Worm (Caenorhabditis elegans) whole organism, L4 larva: ENCODE data around the gene pqn-27.

Source experiments
- F10B5.3 ChIP-seq: sonication (generic microtip); optimal IDR thresholded peaks from 2 replicates; lab custom pipeline; 2016; ENCODE audit warnings: mild to moderate bottlenecking, missing genetic modification characterization, missing compliant biosample characterization
- F37D6.2 ChIP-seq: sonication (generic microtip); optimal IDR thresholded peaks from 2 replicates; lab custom pipeline; 2016; ENCODE audit warnings: mild to moderate bottlenecking, missing genetic modification characterization, missing compliant biosample characterization
- F44E2.7 ChIP-seq: fragments of 200-800 bp; sonication (Bioruptor generic); IDR thresholded peaks from 2 replicates; pipeline ENCODE4 v2.1.2; 2022; ENCODE audit warnings: missing genetic modification characterization, missing compliant biosample characterization
- T20F7.1 ChIP-seq: fragments of 200-800 bp; sonication (Bioruptor generic); optimal IDR thresholded peaks from 2 replicates; lab custom pipeline; 2018; ENCODE audit warnings: mild to moderate bottlenecking, missing genetic modification characterization, missing compliant biosample characterization
- Y105C5A.15 ChIP-seq: fragments of 200-800 bp; sonication (Bioruptor generic); IDR thresholded peaks from 2 replicates; pipeline ENCODE4 v1.3.6; 2022; ENCODE audit warnings: missing genetic modification characterization, missing compliant biosample characterization
- Y48G9A.11 ChIP-seq: fragments of 200-800 bp; sonication (Bioruptor generic); IDR thresholded peaks from 2 replicates; pipeline ENCODE4 v1.3.6; 2022; ENCODE audit warnings: missing genetic modification reagents, missing genetic modification characterization, missing compliant biosample characterization
- Y5F2A.4 ChIP-seq: fragments of 200-800 bp; sonication (Bioruptor generic); optimal IDR thresholded peaks from 2 replicates; lab custom pipeline; 2018; ENCODE audit warnings: mild to moderate bottlenecking, missing genetic modification characterization, missing compliant biosample characterization
- aha-1 ChIP-seq: fragments of 150-350 bp; peaks from one replicate; lab custom pipeline; 2014; ENCODE audit warnings: missing biosample characterization, missing genetic modification characterization
- ama-1 ChIP-seq: fragments of 150-350 bp; optimal IDR thresholded peaks from 2 replicates; lab custom pipeline; 2014; ENCODE audit warnings: inconsistent platforms, mixed read lengths
- arid-1 ChIP-seq: fragments of 200-800 bp; sonication (Bioruptor generic); conservative IDR thresholded peaks from 2 replicates; pipeline ENCODE4 v1.3.6; 2022; ENCODE audit warnings: missing genetic modification reagents, missing genetic modification characterization, missing compliant biosample characterization
- ceh-28 ChIP-seq: fragments of 150-350 bp; optimal IDR thresholded peaks from 2 replicates; lab custom pipeline; 2014; ENCODE audit warnings: missing biosample characterization, missing genetic modification reagents, missing genetic modification characterization
- ceh-82 ChIP-seq: sonication (generic microtip); optimal IDR thresholded peaks from 2 replicates; lab custom pipeline; 2017; ENCODE audit warnings: missing biosample characterization, missing genetic modification characterization
- cey-2 ChIP-seq: sonication (generic microtip); optimal IDR thresholded peaks from 3 replicates; lab custom pipeline; 2017; ENCODE audit warnings: missing genetic modification characterization, mild to moderate bottlenecking, missing compliant biosample characterization, antibody characterized with exemption, borderline replicate concordance; ENCODE audit not compliant: insufficient read depth
- dmd-6 ChIP-seq: fragments of 200-800 bp; sonication (Bioruptor generic); IDR thresholded peaks from 2 replicates; pipeline ENCODE4 v1.3.6; 2022; ENCODE audit warnings: missing genetic modification reagents, missing genetic modification characterization, missing compliant biosample characterization
- dpl-1 ChIP-seq: fragments of 150-350 bp; optimal IDR thresholded peaks from 2 replicates; lab custom pipeline; 2014; ENCODE audit warnings: missing biosample characterization, missing genetic modification reagents, missing genetic modification characterization
- egl-27 ChIP-seq: sonication (generic microtip); optimal IDR thresholded peaks from 3 replicates; lab custom pipeline; 2017; ENCODE audit warnings: missing biosample characterization, missing genetic modification reagents, missing genetic modification characterization
- lin-1 ChIP-seq: fragments of 200-800 bp; sonication (Bioruptor generic); IDR thresholded peaks from 2 replicates; pipeline ENCODE4 v1.3.6; 2022; ENCODE audit warnings: missing genetic modification reagents, missing genetic modification characterization, missing compliant biosample characterization
- lin-38 ChIP-seq: fragments of 200-800 bp; sonication (Bioruptor generic); IDR thresholded peaks from 2 replicates; pipeline ENCODE4 v1.3.6; 2022; ENCODE audit warnings: missing genetic modification reagents, missing genetic modification characterization, missing compliant biosample characterization
- lin-39 ChIP-seq: fragments of 150-350 bp; optimal IDR thresholded peaks from 2 replicates; lab custom pipeline; 2014; ENCODE audit warnings: missing biosample characterization, missing genetic modification reagents, missing genetic modification characterization
- mdl-1 ChIP-seq, 2 experiments: fragments of 150-350 bp in 1 of 2; sonication (generic microtip) in 1 of 2; optimal IDR thresholded peaks; 2 replicates each; lab custom pipeline; 2014 to 2017; ENCODE audit warnings: missing biosample characterization in 2 of 2, missing genetic modification characterization in 2 of 2
- mxl-2 ChIP-seq: fragments of 200-800 bp; sonication (Bioruptor generic); conservative IDR thresholded peaks from 2 replicates; pipeline ENCODE4 v1.3.6; 2022; ENCODE audit warnings: missing genetic modification reagents, missing genetic modification characterization, missing compliant biosample characterization
- nhr-237 ChIP-seq: sonication (generic microtip); optimal IDR thresholded peaks from 2 replicates; lab custom pipeline; 2017; ENCODE audit warnings: missing biosample characterization, missing genetic modification characterization
- nhr-28 ChIP-seq: fragments of 150-350 bp; optimal IDR thresholded peaks from 2 replicates; lab custom pipeline; 2014; ENCODE audit warnings: missing biosample characterization, missing genetic modification characterization
- nhr-48 ChIP-seq: sonication (generic microtip); optimal IDR thresholded peaks from 2 replicates; lab custom pipeline; 2016; ENCODE audit warnings: mild to moderate bottlenecking, missing genetic modification characterization, missing compliant biosample characterization
- pha-4 ChIP-seq, 2 experiments: fragments of 150-350 bp in 1 of 2; fragments of 200-800 bp in 1 of 2; sonication (Bioruptor generic) in 1 of 2; IDR thresholded peaks in 1 of 2; optimal IDR thresholded peaks in 1 of 2; 2 replicates each; pipeline versions ENCODE4 v1.3.6 to Lab custom; 2014 to 2022; ENCODE audit warnings: missing genetic modification characterization in 2 of 2, missing genetic modification reagents in 2 of 2, missing biosample characterization in 1 of 2, missing compliant biosample characterization in 1 of 2
- rbr-2 ChIP-seq: sonication (generic microtip); optimal IDR thresholded peaks from 2 replicates; lab custom pipeline; 2016; ENCODE audit warnings: missing genotype, missing genetic modification characterization, missing compliant biosample characterization
- set-16 ChIP-seq: fragments of 200-800 bp; sonication (Bioruptor generic); IDR thresholded peaks from 2 replicates; pipeline ENCODE4 v1.3.6; 2022; ENCODE audit warnings: missing genetic modification reagents, missing genetic modification characterization, missing compliant biosample characterization
- skn-1 ChIP-seq: fragments of 150-350 bp; optimal IDR thresholded peaks from 2 replicates; lab custom pipeline; 2014; ENCODE audit warnings: missing biosample characterization, missing genetic modification characterization
- unc-39 ChIP-seq: sonication (generic microtip); optimal IDR thresholded peaks from 2 replicates; lab custom pipeline; 2017; ENCODE audit warnings: missing biosample characterization, missing genetic modification characterization
- unc-62 ChIP-seq, 3 experiments: fragments of 150-350 bp in 1 of 3; sonication (generic microtip); optimal IDR thresholded peaks in 2 of 3; peaks in 1 of 3; 1 replicate in 1 of 3; 2 replicates in 2 of 3; lab custom pipeline; 2014 to 2017; ENCODE audit warnings: missing biosample characterization in 3 of 3, missing genetic modification characterization in 3 of 3, missing genetic modification reagents in 3 of 3, missing genotype in 1 of 3
- vab-7 ChIP-seq: fragments of 200-800 bp; sonication (Bioruptor generic); IDR thresholded peaks from 2 replicates; pipeline ENCODE4 v1.3.6; 2022; ENCODE audit warnings: missing genetic modification reagents, missing genetic modification characterization, missing compliant biosample characterization
- zfp-2 ChIP-seq: sonication (generic microtip); optimal IDR thresholded peaks from 2 replicates; lab custom pipeline; 2016; ENCODE audit warnings: mild to moderate bottlenecking, missing genetic modification characterization, missing compliant biosample characterization
- zip-11 ChIP-seq: fragments of 200-800 bp; sonication (Bioruptor generic); IDR thresholded peaks from 2 replicates; pipeline ENCODE4 v1.3.6; 2022; ENCODE audit warnings: missing genetic modification characterization, missing compliant biosample characterization
- ztf-7 ChIP-seq: fragments of 150-350 bp; optimal IDR thresholded peaks from 2 replicates; lab custom pipeline; 2014; ENCODE audit warnings: missing biosample characterization, missing genetic modification characterization

The pqn-27 gene

DNA sequence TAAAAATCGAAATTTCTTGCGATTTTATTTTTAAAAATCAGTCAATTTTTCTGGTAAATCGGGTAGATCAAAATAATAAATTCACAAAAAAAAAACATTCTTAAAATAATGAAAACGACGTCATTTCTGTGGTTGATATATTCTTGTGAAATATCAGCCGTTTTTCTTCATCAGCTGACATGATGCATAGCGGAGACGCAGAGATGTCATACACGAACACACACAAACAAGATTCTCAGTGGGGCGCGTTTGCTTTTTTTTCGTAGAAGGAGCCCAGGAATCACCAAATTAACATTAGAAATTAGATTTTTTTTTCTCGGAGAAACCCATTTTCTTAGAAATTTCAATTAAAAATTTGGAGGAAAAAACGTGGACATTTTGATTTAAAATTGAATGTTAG, 12.8 kb downstream of the pqn-27 start (continued):
- TF ChIP-seq ceh-82 (tag; lab: Kevin White, UChicago): no peak
- no peak for TF ChIP-seq Y48G9A.11 (GFP tag; lab: Robert Waterston, UW)
- TF ChIP-seq set-16 (GFP tag; lab: Robert Waterston, UW): no peak
- peak; percentile 78 for TF ChIP-seq dmd-6
- no peak for TF ChIP-seq F10B5.3 (tag; lab: Kevin White, UChicago)
- TF ChIP-seq nhr-28 (tag; lab: Kevin White, UChicago): peak; percentile 92
- peak; percentile 98 for TF ChIP-seq aha-1 (tag; lab: Kevin White, UChicago)

DNA sequence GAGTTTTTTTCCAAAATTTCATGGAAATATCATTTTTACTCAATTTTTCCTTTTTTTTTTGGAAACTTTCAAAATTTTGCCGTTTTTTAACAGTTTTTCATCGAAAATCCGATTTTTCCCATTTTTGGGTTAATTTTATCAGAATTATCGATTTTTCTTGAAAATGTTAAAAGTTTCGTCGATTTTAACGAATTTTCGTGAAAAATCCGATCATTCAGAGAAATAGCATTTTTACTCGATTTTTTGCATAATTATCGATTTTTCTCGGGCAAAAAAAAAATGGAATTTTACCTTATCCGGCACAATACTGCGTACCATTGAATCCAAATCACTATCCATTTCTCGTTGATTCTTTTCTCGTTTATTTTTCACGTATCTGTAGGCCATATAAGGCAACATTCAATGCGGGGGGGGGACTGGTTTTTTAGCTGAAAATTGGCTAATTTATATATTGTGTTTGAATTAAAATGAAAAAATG, 13.2 kb downstream of the pqn-27 start, which contains the start of gene tbc-14:
TSS of gene tbc-14 (minus strand) at position 428 of the 478 bp plus-strand sequence.
- TF ChIP-seq ceh-28 (tag; lab: Kevin White, UChicago) (peak; percentile 44), set-16 (GFP tag; lab: Robert Waterston, UW) (no peak), unc-62 (GFP tag; optimal IDR thresholded peaks at IDR 0.05 in 1 of 2; lab: Kevin White, UChicago) (no peak), unc-62 (tag; optimal IDR thresholded peaks at IDR 0.05; lab: Kevin White, UChicago) (no peak)

DNA sequence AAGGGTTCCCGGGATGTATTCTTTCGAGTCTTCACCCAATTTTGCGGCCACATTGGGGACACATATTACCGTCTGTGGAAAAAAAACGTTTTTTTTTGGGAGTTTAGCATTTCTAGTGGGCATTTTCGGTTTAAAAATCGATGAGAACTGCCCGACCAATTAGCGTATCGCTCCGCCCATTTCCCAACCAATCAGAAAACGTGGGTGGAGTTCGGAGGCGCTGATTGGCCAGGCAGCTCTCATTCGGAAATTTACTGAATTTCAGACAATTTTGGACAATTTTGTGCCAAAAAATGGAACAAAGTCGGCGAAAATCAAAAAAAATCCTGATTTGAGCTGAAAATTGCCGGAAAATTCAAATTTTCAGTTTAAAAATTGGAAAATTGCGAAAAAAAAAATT, 13.8 kb downstream of the pqn-27 start:
- TF ChIP-seq set-16 (GFP tag; lab: Robert Waterston, UW) (no peak), nhr-48 (tag; lab: Kevin White, UChicago) (no peak), F37D6.2 (tag; lab: Kevin White, UChicago) (no peak), zfp-2 (tag; lab: Kevin White, UChicago) (no peak), skn-1 (tag; lab: Kevin White, UChicago) (no peak), Y105C5A.15 (GFP tag; lab: Robert Waterston, UW) (no peak), dpl-1 (GFP tag; lab: Kevin White, UChicago) (no peak), pha-4 (GFP tag; IDR thresholded peaks at IDR 0.05; lab: Robert Waterston, UW) (no peak), pha-4 (tag; optimal IDR thresholded peaks at IDR 0.05; lab: Kevin White, UChicago) (no peak), vab-7 (GFP tag; lab: Robert Waterston, UW) (no peak), lin-39 (tag; lab: Kevin White, UChicago) (no peak), rbr-2 (tag; lab: Kevin White, UChicago) (no peak), mxl-2 (GFP tag; lab: Robert Waterston, UW) (no peak), F44E2.7 (GFP tag; lab: Robert Waterston, UW) (no peak), zip-11 (GFP tag; lab: Robert Waterston, UW) (no peak), lin-1 (GFP tag; lab: Robert Waterston, UW) (no peak)

ce11 chrII:13444307-13444706, 16.1 kb downstream of the pqn-27 start:
- TF ChIP-seq aha-1 (tag; lab: Kevin White, UChicago): no peak
- no peak for TF ChIP-seq ztf-7 (tag; lab: Kevin White, UChicago)
- TF ChIP-seq cey-2 (tag; lab: Kevin White, UChicago): no peak
- no peak for TF ChIP-seq lin-38
- TF ChIP-seq nhr-28 (tag; lab: Kevin White, UChicago): no peak
- no peak for TF ChIP-seq mxl-2 (GFP tag; lab: Robert Waterston, UW)
- TF ChIP-seq unc-39: no peak
- TF ChIP-seq T20F7.1 (GFP tag; lab: Kevin White, UChicago): no peak
- TF ChIP-seq egl-27 (tag; lab: Kevin White, UChicago): no peak
- no peak for TF ChIP-seq unc-62 (GFP tag; optimal IDR thresholded peaks at IDR 0.05 in 1 of 2; lab: Kevin White, UChicago)
- no peak for TF ChIP-seq unc-62 (tag; optimal IDR thresholded peaks at IDR 0.05; lab: Kevin White, UChicago)
- TF ChIP-seq rbr-2 (tag; lab: Kevin White, UChicago): no peak
- TF ChIP-seq skn-1 (tag; lab: Kevin White, UChicago): no peak
- no peak for TF ChIP-seq F44E2.7 (GFP tag; lab: Robert Waterston, UW)
- TF ChIP-seq arid-1 (GFP tag; lab: Robert Waterston, UW): no peak
- no peak for TF ChIP-seq nhr-237 (tag; lab: Kevin White, UChicago)
- no peak for TF ChIP-seq Y5F2A.4 (GFP tag; lab: Kevin White, UChicago)
- TF ChIP-seq ama-1: no peak
- no peak for TF ChIP-seq mdl-1 (tag; optimal IDR thresholded peaks at IDR 0.05; lab: Kevin White, UChicago)
